Worm (Caenorhabditis elegans): Measurements from ENCODE around the gene pct-1.

DNA sequence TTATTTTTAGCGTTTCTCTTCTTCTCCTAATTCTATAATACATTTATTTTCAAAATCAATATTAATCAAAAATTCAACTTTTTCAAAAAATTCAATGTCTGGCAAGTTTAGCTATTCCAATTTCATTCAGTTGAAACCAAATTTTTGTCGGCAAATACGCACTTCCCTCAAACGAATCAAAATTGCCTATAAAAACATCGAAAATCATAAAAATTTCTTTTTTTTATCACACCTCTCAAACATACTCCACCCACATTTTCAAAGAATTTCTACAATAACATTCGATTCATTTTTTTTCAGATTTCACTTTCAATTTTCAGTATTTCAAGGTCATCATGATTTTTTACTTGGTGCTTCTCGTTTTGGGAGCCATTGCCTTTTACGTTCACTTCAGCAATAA is 17.2 kb upstream of the pct-1 start, which contains the start of gene faah-1:
- TF ChIP-seq him-1 (tag; optimal IDR thresholded peaks at IDR 0.05): no peak
- TF ChIP-seq W03F9.2 (tag; optimal IDR thresholded peaks at IDR 0.05): no peak

All from whole organism, L4/young adult.